Fruit fly (Drosophila melanogaster): ENCODE results near the gene Mtpalpha.

The Mtpalpha gene

DNA sequence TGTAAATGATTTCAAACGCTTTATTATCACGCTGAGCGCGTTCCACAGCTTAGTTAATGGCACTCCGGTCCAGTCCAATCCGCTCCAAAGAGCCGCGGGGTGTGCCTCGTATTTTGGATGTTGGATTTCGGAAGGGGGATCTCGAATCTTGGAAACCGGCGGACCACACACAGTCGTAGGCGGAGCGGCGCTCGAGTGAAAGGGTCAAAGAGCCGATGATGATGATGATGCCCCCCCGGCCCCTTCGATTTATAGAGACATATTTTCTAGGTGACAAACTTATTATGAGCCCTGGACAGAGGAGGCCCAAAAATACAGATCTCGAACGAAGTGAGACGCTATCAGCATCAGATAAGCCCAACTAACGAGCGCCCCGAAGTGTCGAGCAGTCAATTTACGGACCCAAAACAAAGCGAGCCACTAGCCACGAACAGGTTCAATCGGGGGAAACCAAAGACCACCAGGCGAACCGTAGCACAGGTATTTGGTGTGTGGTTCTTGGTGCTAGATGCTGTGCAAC, 32.8 kb upstream of the Mtpalpha start:
- no peak for TF ChIP-seq rn (GFP tag; IDR thresholded peaks at IDR 0.05)
- TF ChIP-seq CG15710 (tag; optimal IDR thresholded peaks at IDR 0.05): no peak
- TF ChIP-seq CG17806 (tag; optimal IDR thresholded peaks at IDR 0.05): no peak
- no peak for TF ChIP-seq CG4496 (GFP tag; IDR thresholded peaks at IDR 0.05)
- TF ChIP-seq Pif1B (GFP tag; optimal IDR thresholded peaks at IDR 0.05): no peak
- no peak for TF ChIP-seq CG8301 (tag; optimal IDR thresholded peaks at IDR 0.05)
- TF ChIP-seq CG34367 (tag; optimal IDR thresholded peaks at IDR 0.05): no peak
- no peak for TF ChIP-seq CG32121 (GFP tag; IDR thresholded peaks at IDR 0.05)
- TF ChIP-seq CG10348 (GFP tag; IDR thresholded peaks at IDR 0.05): no peak
- TF ChIP-seq EcR (GFP tag; optimal IDR thresholded peaks at IDR 0.05): no peak
- no peak for TF ChIP-seq CG9948 (tag; optimal IDR thresholded peaks at IDR 0.05)
- no peak for TF ChIP-seq CG14655 (GFP tag; optimal IDR thresholded peaks at IDR 0.05)
- no peak for TF ChIP-seq Pif1A (GFP tag; optimal IDR thresholded peaks at IDR 0.05)
- no peak for TF ChIP-seq D1 (tag; optimal IDR thresholded peaks at IDR 0.05)
- TF ChIP-seq gl (tag; optimal IDR thresholded peaks at IDR 0.05): no peak
- TF ChIP-seq CG13204 (GFP tag; optimal IDR thresholded peaks at IDR 0.05): no peak
- TF ChIP-seq CG12605 (GFP tag; IDR thresholded peaks at IDR 0.05): no peak
- TF ChIP-seq Ets98B (GFP tag; IDR thresholded peaks at IDR 0.05): no peak

DNA sequence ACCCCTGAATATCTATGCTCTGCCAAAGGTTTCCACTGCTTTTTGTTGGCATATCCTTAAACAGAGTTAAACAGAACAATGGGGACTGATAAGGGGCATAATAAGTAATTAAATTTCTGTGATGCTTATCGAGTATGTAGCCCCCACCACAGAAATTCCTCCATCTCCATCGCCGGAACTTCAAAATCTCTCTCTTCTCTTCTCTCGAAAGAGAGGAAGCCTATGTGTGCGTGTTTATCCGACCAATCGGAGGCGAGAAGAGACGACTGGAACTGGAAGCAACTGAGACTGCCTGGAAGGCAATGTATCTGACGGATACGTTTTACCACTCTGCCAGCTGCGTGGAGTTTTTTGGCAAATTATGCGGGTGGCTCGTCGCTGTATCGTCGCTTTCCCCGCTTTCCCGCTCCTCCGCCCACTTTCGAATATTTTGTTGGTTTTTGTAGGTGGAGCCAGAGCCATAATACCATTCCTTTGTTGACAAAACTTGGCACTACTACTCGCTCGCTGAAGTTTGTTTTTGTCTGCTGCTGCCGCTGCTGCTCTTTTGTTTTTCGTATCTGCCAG, 31.5 kb upstream of the Mtpalpha start, which contains the start of gene gcm2:
Gene gcm2, plus strand, starts transcription at position 566 of the 567 bp plus-strand sequence.
- TF ChIP-seq Ets98B (GFP tag; IDR thresholded peaks at IDR 0.05) (no peak), CG13204 (GFP tag; optimal IDR thresholded peaks at IDR 0.05) (peak; percentile 10)

DNA sequence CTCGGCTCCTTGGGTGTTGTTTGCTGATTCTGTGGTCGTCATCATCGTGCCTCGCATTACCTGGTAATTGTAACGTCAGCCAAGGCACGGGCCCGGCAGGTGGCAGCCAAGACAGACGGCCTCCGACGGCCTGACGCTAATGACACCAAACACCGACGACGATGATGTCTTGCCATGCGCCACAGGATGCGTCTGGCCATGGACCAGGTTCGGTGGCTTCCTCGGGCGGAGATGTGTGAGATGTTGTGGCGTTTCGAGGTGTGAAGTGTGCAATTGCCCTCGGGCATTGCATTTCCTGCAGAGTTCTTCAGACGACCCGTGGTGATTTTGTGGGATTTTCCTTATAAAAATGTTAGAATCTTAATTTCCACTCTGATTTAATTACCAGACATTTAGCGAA, 25.5 kb upstream of the Mtpalpha start:
- no peak for TF ChIP-seq CG32121 (GFP tag; IDR thresholded peaks at IDR 0.05)

DNA sequence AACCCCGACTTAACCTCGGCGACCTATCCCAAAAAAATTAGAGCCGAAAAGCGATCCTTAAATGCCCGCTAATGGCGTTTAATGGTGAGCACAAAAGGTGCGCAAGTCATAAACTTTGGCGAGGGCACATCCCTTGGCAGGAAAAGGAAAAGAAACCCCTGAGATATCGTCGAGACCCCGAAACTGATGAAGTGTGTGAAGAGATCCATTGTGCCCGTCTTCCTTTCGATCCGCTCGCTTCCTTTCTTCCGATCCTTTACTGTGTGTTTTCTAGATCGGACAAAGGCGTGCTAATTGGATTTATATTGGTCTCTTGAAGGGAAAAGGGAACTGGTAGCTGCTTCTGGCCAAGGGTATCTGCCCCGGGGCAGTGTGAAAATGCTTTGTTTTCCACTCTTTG, 24.7 kb upstream of the Mtpalpha start:
- TF ChIP-seq D1 (tag; optimal IDR thresholded peaks at IDR 0.05) (no peak), CG9948 (tag; optimal IDR thresholded peaks at IDR 0.05) (no peak), CG14655 (GFP tag; optimal IDR thresholded peaks at IDR 0.05) (no peak), Pif1B (GFP tag; optimal IDR thresholded peaks at IDR 0.05) (no peak), rn (GFP tag; IDR thresholded peaks at IDR 0.05) (no peak), gl (tag; optimal IDR thresholded peaks at IDR 0.05) (no peak), EcR (GFP tag; optimal IDR thresholded peaks at IDR 0.05) (no peak), CG13204 (GFP tag; optimal IDR thresholded peaks at IDR 0.05) (no peak), Pif1A (GFP tag; optimal IDR thresholded peaks at IDR 0.05) (no peak), CG12605 (GFP tag; IDR thresholded peaks at IDR 0.05) (no peak), CG15710 (tag; optimal IDR thresholded peaks at IDR 0.05) (no peak), CG8159 (tag; optimal IDR thresholded peaks at IDR 0.05) (no peak), CG4496 (GFP tag; IDR thresholded peaks at IDR 0.05) (no peak), CG8301 (tag; optimal IDR thresholded peaks at IDR 0.05) (no peak)

DNA sequence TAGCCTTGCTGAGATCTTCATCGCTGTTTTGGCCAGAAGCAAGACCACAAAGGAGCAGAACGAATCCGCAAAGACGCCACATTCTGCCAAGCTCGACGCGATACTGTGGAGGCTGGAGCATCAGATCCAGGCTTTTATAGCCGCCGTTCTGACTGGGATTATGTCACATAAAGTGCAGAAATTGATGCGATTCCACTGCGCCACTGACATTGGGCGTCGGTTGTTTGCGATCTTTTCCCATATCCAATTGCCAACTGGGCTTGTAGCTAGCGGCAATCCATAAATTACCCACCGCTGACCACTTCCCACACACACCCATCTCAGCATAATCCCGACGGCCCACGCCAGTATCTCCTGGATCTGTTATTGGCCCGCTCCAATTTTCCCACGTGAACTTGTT, 24.2 kb upstream of the Mtpalpha start, which contains the start of gene CG4382:
Gene CG4382, minus strand, starts transcription at position 101 of the 400 bp plus-strand sequence.
- no peak for TF ChIP-seq CG12605 (GFP tag; IDR thresholded peaks at IDR 0.05)
- TF ChIP-seq Snoo (tag; optimal IDR thresholded peaks at IDR 0.05): no peak
- no peak for TF ChIP-seq CG32121 (GFP tag; IDR thresholded peaks at IDR 0.05)
- no peak for TF ChIP-seq CG9948 (tag; optimal IDR thresholded peaks at IDR 0.05)
- TF ChIP-seq Ets98B (GFP tag; IDR thresholded peaks at IDR 0.05): no peak
- TF ChIP-seq CG4496 (GFP tag; IDR thresholded peaks at IDR 0.05): no peak
- no peak for TF ChIP-seq CG17806 (tag; optimal IDR thresholded peaks at IDR 0.05)
- no peak for TF ChIP-seq CG15710 (tag; optimal IDR thresholded peaks at IDR 0.05)
- TF ChIP-seq CG8301 (tag; optimal IDR thresholded peaks at IDR 0.05): no peak
- no peak for TF ChIP-seq CG10348 (GFP tag; IDR thresholded peaks at IDR 0.05)
- no peak for TF ChIP-seq D1 (tag; optimal IDR thresholded peaks at IDR 0.05)
- TF ChIP-seq EcR (GFP tag; optimal IDR thresholded peaks at IDR 0.05): no peak
- no peak for TF ChIP-seq CG8159 (tag; optimal IDR thresholded peaks at IDR 0.05)
- no peak for TF ChIP-seq Pif1B (GFP tag; optimal IDR thresholded peaks at IDR 0.05)
- TF ChIP-seq rn (GFP tag; IDR thresholded peaks at IDR 0.05): no peak
- TF ChIP-seq fd96Ca (GFP tag; IDR thresholded peaks at IDR 0.05): no peak
- no peak for TF ChIP-seq Pif1A (GFP tag; optimal IDR thresholded peaks at IDR 0.05)

DNA sequence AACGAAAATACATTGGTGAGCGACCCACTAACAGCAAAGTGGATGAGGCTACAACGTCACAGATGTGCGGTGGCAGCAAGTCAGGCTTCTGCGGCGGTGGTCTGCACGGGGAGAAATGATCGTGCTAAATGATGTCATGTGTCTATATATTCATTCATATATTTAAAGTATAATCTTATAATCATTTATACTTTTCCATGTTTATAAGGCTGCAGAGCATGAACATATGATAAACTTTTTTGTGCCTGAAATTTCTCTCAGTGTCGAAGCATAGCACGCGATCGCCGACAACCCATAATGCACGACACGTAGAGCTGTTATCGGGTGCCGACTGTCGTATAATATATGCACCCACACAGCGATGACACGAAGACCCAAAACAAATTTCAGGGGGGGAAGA, 21.8 kb upstream of the Mtpalpha start:
- TF ChIP-seq fd96Ca (GFP tag; IDR thresholded peaks at IDR 0.05) (peak; percentile 68), CG9948 (tag; optimal IDR thresholded peaks at IDR 0.05) (no peak), Pif1B (GFP tag; optimal IDR thresholded peaks at IDR 0.05) (peak; percentile 20), CG8159 (tag; optimal IDR thresholded peaks at IDR 0.05) (peak; percentile 15), Pif1A (GFP tag; optimal IDR thresholded peaks at IDR 0.05) (peak; percentile 6), CG10348 (GFP tag; IDR thresholded peaks at IDR 0.05) (no peak), CG12605 (GFP tag; IDR thresholded peaks at IDR 0.05) (0 out of 2 replicates have a peak, but pooled peaks have one; percentile 34), rn (GFP tag; IDR thresholded peaks at IDR 0.05) (peak; percentile 55; the same call in 1 of the 2 replicates), Snoo (tag; optimal IDR thresholded peaks at IDR 0.05) (no peak), CG17806 (tag; optimal IDR thresholded peaks at IDR 0.05) (peak; percentile 24), CG32121 (GFP tag; IDR thresholded peaks at IDR 0.05) (no peak), CG15710 (tag; optimal IDR thresholded peaks at IDR 0.05) (peak; percentile 20), CG14655 (GFP tag; optimal IDR thresholded peaks at IDR 0.05) (peak; percentile 36), Ets98B (GFP tag; IDR thresholded peaks at IDR 0.05) (peak; percentile 44; the same call in 1 of the 2 replicates), CG13204 (GFP tag; optimal IDR thresholded peaks at IDR 0.05) (no peak), D1 (tag; optimal IDR thresholded peaks at IDR 0.05) (no peak), CG8301 (tag; optimal IDR thresholded peaks at IDR 0.05) (no peak)

Measured in whole organism, pupa.